Fruit fly (Drosophila melanogaster): ENCODE measurements around the gene Coq4.

- TF ChIP-seq CG4424 (GFP tag; optimal IDR thresholded peaks at IDR 0.05) (no peak), trem (tag; optimal IDR thresholded peaks at IDR 0.05) (no peak), Atf-2 (GFP tag; optimal IDR thresholded peaks at IDR 0.05) (no peak), Opbp (GFP tag; IDR thresholded peaks at IDR 0.05; ENCODE audit: partially characterized antibody) (no peak)
Observed at dm6 chr3L:17430390-17430789, 3.0 kb downstream of the Coq4 start.
